Worm (Caenorhabditis elegans): ENCODE results near the gene R13H7.2.

Gene R13H7.2

DNA sequence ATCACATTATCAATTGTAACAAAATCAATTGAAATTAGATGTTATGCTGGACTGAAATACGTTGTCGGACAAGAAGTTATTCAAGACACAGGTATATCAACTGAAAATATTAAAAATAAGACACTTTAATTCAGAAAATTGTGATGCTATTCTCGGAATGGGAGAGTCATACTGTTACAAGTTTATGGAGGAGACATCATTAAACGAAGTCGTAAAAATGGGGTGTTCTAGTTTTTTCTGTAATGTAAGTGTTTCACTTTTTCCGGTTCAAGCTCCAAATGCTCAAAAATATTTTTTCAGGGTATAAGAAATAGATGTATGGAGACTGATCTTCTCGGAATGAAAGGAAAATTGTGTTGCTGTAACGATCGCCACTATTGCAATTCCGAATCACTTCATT, 54.4 kb downstream of the R13H7.2 start, which contains the start of gene C17H12.37:
Gene C17H12.37, plus strand, starts transcription at position 301 of the 400 bp plus-strand sequence.
- no peak for TF ChIP-seq lir-3 (tag; optimal IDR thresholded peaks at IDR 0.05; ENCODE audit: poor library complexity)
- TF ChIP-seq tbx-2 (tag; optimal IDR thresholded peaks at IDR 0.05), result no peak
- no peak for TF ChIP-seq jun-1 (tag; optimal IDR thresholded peaks at IDR 0.05)
- TF ChIP-seq rnt-1 (tag; optimal IDR thresholded peaks at IDR 0.05), result no peak
- TF ChIP-seq ztf-4 (tag; optimal IDR thresholded peaks at IDR 0.05), result no peak
- no peak for TF ChIP-seq nhr-28 (tag; optimal IDR thresholded peaks at IDR 0.05)
- no peak for TF ChIP-seq mep-1 (tag; optimal IDR thresholded peaks at IDR 0.05)
- TF ChIP-seq swsn-7 (tag; optimal IDR thresholded peaks at IDR 0.05), result no peak

DNA sequence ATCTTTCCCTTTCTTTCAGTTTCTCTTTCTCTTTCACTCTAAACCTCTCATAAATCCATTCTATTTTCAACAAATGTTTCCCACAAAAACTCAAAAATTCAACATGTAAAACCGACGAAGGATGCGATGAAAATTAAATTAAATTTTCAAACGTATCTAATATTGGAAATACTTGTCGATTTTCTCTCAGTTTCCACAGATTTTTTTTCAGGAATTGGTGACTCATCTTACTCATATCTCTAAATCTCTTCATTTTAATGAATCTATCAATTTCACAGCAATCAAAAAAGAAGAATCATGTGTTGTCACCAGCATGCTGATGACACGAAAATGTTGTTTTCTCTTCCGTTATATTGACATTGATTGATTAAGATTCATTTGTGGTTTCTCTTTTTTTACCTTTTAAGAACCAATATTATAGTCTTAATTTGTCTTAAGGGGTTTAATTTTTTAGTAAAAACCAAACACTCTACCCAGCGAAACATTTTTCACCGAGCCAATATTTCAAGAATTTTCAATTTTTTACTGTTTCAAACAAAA, 55.3 kb downstream of the R13H7.2 start:
- TF ChIP-seq unc-130 (tag; optimal IDR thresholded peaks at IDR 0.05) (no peak), nhr-12 (tag; optimal IDR thresholded peaks at IDR 0.05) (no peak), skn-1 (tag; optimal IDR thresholded peaks at IDR 0.05) (no peak), elt-3 (tag; optimal IDR thresholded peaks at IDR 0.05) (peak in 1 of 6 experiments; percentile 52), blmp-1 (tag; optimal IDR thresholded peaks at IDR 0.05) (peak; percentile 61), unc-62 (GFP tag; optimal IDR thresholded peaks at IDR 0.05) (no peak), lsy-2 (tag; optimal IDR thresholded peaks at IDR 0.05) (no peak), isw-1 (GFP tag; IDR thresholded peaks at IDR 0.05) (no peak), rnt-1 (tag; optimal IDR thresholded peaks at IDR 0.05) (peak; percentile 66), ceh-90 (tag; optimal IDR thresholded peaks at IDR 0.05) (no peak), ceh-63 (GFP tag; optimal IDR thresholded peaks at IDR 0.05) (no peak), snpc-4 (tag; optimal IDR thresholded peaks at IDR 0.05) (no peak), ztf-11 (tag; optimal IDR thresholded peaks at IDR 0.05) (no peak), zag-1 (tag; optimal IDR thresholded peaks at IDR 0.05) (no peak), C34B4.2 (tag; optimal IDR thresholded peaks at IDR 0.05) (no peak), efl-1 (optimal IDR thresholded peaks at IDR 0.05) (no peak), efl-1 (GFP tag; optimal IDR thresholded peaks at IDR 0.05 in 1 of 2) (peak in 1 of 2 experiments; percentile 60), efl-3 (GFP tag; optimal IDR thresholded peaks at IDR 0.05) (no peak), nhr-20 (tag; optimal IDR thresholded peaks at IDR 0.05) (peak; percentile 20), lir-3 (tag; optimal IDR thresholded peaks at IDR 0.05; ENCODE audit: poor library complexity) (no peak), snu-23 (GFP tag; optimal IDR thresholded peaks at IDR 0.05) (peak; percentile 31), pax-3 (tag; optimal IDR thresholded peaks at IDR 0.05) (no peak), nhr-90 (tag; optimal IDR thresholded peaks at IDR 0.05; ENCODE audit: poor library complexity) (no peak), lin-15B (tag; optimal IDR thresholded peaks at IDR 0.05) (no peak), dsc-1 (tag; optimal IDR thresholded peaks at IDR 0.05) (no peak), hlh-4 (tag; optimal IDR thresholded peaks at IDR 0.05) (no peak), nhr-47 (tag; optimal IDR thresholded peaks at IDR 0.05) (no peak), pag-3 (tag; optimal IDR thresholded peaks at IDR 0.05; ENCODE audit: borderline replicate concordance, insufficient read depth) (no peak), nhr-237 (tag; optimal IDR thresholded peaks at IDR 0.05) (no peak), xbp-1 (tag; optimal IDR thresholded peaks at IDR 0.05) (no peak), egl-27 (tag; optimal IDR thresholded peaks at IDR 0.05) (no peak), ceh-82 (tag; optimal IDR thresholded peaks at IDR 0.05) (no peak), pqm-1 (tag; optimal IDR thresholded peaks at IDR 0.05) (no peak), ceh-88 (GFP tag; IDR thresholded peaks at IDR 0.05) (no peak), unc-30 (tag; optimal IDR thresholded peaks at IDR 0.05) (no peak), nhr-85 (tag) (peak; percentile 72), nhr-71 (tag; optimal IDR thresholded peaks at IDR 0.05) (peak; percentile 38), mef-2 (tag; optimal IDR thresholded peaks at IDR 0.05) (no peak), nhr-28 (tag; optimal IDR thresholded peaks at IDR 0.05) (no peak), vab-15 (tag; optimal IDR thresholded peaks at IDR 0.05) (no peak), irx-1 (tag; optimal IDR thresholded peaks at IDR 0.05) (no peak), fos-1 (tag; optimal IDR thresholded peaks at IDR 0.05) (peak; percentile 3), sup-37 (GFP tag; optimal IDR thresholded peaks at IDR 0.05) (no peak), lin-35 (GFP tag; optimal IDR thresholded peaks at IDR 0.05) (peak in 1 of 2 experiments; percentile 23), tbx-2 (tag; optimal IDR thresholded peaks at IDR 0.05) (no peak), C04F5.9 (tag; optimal IDR thresholded peaks at IDR 0.05) (no peak), grh-1 (GFP tag; IDR thresholded peaks at IDR 0.05) (no peak), ztf-4 (tag; optimal IDR thresholded peaks at IDR 0.05) (no peak)

All from whole organism, L1 larva.